Worm (Caenorhabditis elegans): Measurements from ENCODE around the gene M163.10.

M163.10 gene

ce11 chrX:14489945-14490344 lies 19.2 kb downstream of the M163.10 start, which contains the start of gene his-24 (continued):
- TF ChIP-seq gmeb-1 (tag; optimal IDR thresholded peaks at IDR 0.05), result peak; percentile 55
- no peak for TF ChIP-seq R02D3.7 (tag; optimal IDR thresholded peaks at IDR 0.05)
- peak; percentile 75 for TF ChIP-seq crh-2 (tag; optimal IDR thresholded peaks at IDR 0.05)

DNA sequence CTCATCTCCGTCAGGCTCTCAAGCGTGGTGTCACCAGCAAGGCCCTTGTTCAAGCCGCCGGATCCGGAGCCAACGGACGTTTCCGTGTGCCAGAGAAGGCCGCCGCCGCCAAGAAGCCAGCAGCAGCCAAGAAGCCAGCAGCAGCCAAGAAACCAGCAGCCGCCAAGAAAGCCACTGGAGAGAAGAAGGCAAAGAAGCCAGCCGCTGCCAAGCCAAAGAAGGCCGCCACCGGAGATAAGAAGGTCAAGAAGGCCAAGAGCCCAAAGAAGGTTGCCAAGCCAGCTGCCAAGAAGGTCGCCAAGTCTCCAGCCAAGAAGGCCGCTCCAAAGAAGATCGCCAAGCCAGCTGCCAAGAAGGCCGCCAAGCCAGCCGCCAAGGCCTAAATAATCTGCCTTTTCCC lies 19.7 kb downstream of the M163.10 start:
- TF ChIP-seq ceh-82 (tag; optimal IDR thresholded peaks at IDR 0.05), result no peak
- TF ChIP-seq nhr-11 (tag; optimal IDR thresholded peaks at IDR 0.05), result no peak
- TF ChIP-seq ztf-4 (tag; optimal IDR thresholded peaks at IDR 0.05), result no peak
- TF ChIP-seq blmp-1 (tag; optimal IDR thresholded peaks at IDR 0.05; ENCODE audit: insufficient read depth), result no peak
- TF ChIP-seq skn-1 (tag; optimal IDR thresholded peaks at IDR 0.05), result no peak
- TF ChIP-seq Y55F3AM.14 (GFP tag; optimal IDR thresholded peaks at IDR 0.05), result no peak
- no peak for TF ChIP-seq zag-1 (tag; optimal IDR thresholded peaks at IDR 0.05)
- TF ChIP-seq mab-5 (tag; optimal IDR thresholded peaks at IDR 0.05), result no peak
- TF ChIP-seq unc-62 (GFP tag; optimal IDR thresholded peaks at IDR 0.05), result no peak
- TF ChIP-seq egl-27 (tag; optimal IDR thresholded peaks at IDR 0.05), result no peak
- TF ChIP-seq C34F6.9 (tag; optimal IDR thresholded peaks at IDR 0.05), result no peak
- TF ChIP-seq F13H6.1 (tag; optimal IDR thresholded peaks at IDR 0.05), result no peak
- no peak for TF ChIP-seq lin-11 (tag; optimal IDR thresholded peaks at IDR 0.05)

ce11 chrX:14491103-14491502 lies 20.3 kb downstream of the M163.10 start:
- TF ChIP-seq elt-3 (tag; optimal IDR thresholded peaks at IDR 0.05), result no peak
- TF ChIP-seq nhr-11 (tag; optimal IDR thresholded peaks at IDR 0.05), result no peak
- TF ChIP-seq nhr-25 (tag; optimal IDR thresholded peaks at IDR 0.05), result peak; percentile 64
- no peak for TF ChIP-seq fos-1 (tag; optimal IDR thresholded peaks at IDR 0.05)
- no peak for TF ChIP-seq blmp-1 (tag; optimal IDR thresholded peaks at IDR 0.05; ENCODE audit: insufficient read depth)
- TF ChIP-seq nhr-12 (tag; optimal IDR thresholded peaks at IDR 0.05), result no peak
- peak; percentile 61 for TF ChIP-seq ceh-16 (tag; optimal IDR thresholded peaks at IDR 0.05)

- TF ChIP-seq dmd-4 (tag; optimal IDR thresholded peaks at IDR 0.05), result no peak
- no peak for TF ChIP-seq zag-1 (tag; optimal IDR thresholded peaks at IDR 0.05)
- no peak for TF ChIP-seq ztf-11 (tag; optimal IDR thresholded peaks at IDR 0.05)
- TF ChIP-seq fos-1 (tag; optimal IDR thresholded peaks at IDR 0.05), result no peak
- TF ChIP-seq Y55F3AM.14 (GFP tag; optimal IDR thresholded peaks at IDR 0.05), result no peak
- no peak for TF ChIP-seq elt-3 (tag; optimal IDR thresholded peaks at IDR 0.05)
- no peak for TF ChIP-seq nhr-10 (tag; optimal IDR thresholded peaks at IDR 0.05)
- no peak for TF ChIP-seq ztf-4 (tag; optimal IDR thresholded peaks at IDR 0.05)
- TF ChIP-seq unc-39 (tag; optimal IDR thresholded peaks at IDR 0.05), result no peak
- TF ChIP-seq aly-2 (tag; optimal IDR thresholded peaks at IDR 0.05), result no peak
- TF ChIP-seq sem-4 (tag; optimal IDR thresholded peaks at IDR 0.05), result no peak
- no peak for TF ChIP-seq ztf-1 (GFP tag; conservative IDR thresholded peaks at IDR 0.05)
- TF ChIP-seq C34F6.9 (tag; optimal IDR thresholded peaks at IDR 0.05), result no peak
- TF ChIP-seq skn-1 (tag; optimal IDR thresholded peaks at IDR 0.05), result no peak
Observed at ce11 chrX:14492441-14492840, 21.7 kb downstream of the M163.10 start.

DNA sequence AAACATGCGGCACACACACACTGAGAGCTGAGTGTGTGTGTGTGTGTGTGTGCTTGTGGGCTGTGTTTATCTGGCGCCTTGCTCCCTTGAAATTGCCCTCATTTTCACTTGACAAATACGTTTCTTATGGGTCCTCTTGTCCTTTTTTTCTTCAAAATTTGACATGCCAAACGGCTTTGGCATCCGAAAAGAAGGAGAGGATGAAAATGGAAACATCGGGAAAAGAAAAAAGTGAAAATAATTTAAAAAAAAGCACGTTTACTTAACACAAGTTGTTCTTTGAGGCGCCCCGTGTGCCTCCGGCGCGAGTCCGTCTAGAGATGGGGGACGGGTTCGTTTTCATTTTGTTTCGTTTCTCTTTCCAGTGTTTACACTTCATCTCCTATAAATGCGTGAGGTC lies 24.3 kb downstream of the M163.10 start:
- TF ChIP-seq C34F6.9 (tag; optimal IDR thresholded peaks at IDR 0.05) (peak; percentile 7), alr-1 (tag; optimal IDR thresholded peaks at IDR 0.05) (no peak), F13H6.1 (tag; optimal IDR thresholded peaks at IDR 0.05) (no peak), nhr-77 (tag; optimal IDR thresholded peaks at IDR 0.05) (no peak), nhr-129 (tag; optimal IDR thresholded peaks at IDR 0.05) (peak; percentile 15), dmd-4 (tag; optimal IDR thresholded peaks at IDR 0.05) (no peak)

- TF ChIP-seq unc-39 (tag; optimal IDR thresholded peaks at IDR 0.05) (no peak), crh-2 (tag; optimal IDR thresholded peaks at IDR 0.05) (no peak), ztf-1 (GFP tag; conservative IDR thresholded peaks at IDR 0.05) (no peak), elt-1 (tag; optimal IDR thresholded peaks at IDR 0.05) (no peak), ztf-11 (tag; optimal IDR thresholded peaks at IDR 0.05) (no peak), nhr-11 (tag; optimal IDR thresholded peaks at IDR 0.05) (no peak), ceh-82 (tag; optimal IDR thresholded peaks at IDR 0.05) (no peak), mdl-1 (tag; optimal IDR thresholded peaks at IDR 0.05) (no peak), ZK546.5 (tag; optimal IDR thresholded peaks at IDR 0.05) (no peak), dmd-4 (tag; optimal IDR thresholded peaks at IDR 0.05) (no peak), nhr-25 (tag; optimal IDR thresholded peaks at IDR 0.05) (no peak), ztf-4 (tag; optimal IDR thresholded peaks at IDR 0.05) (no peak), mbf-1 (tag; optimal IDR thresholded peaks at IDR 0.05) (no peak), mab-5 (tag; optimal IDR thresholded peaks at IDR 0.05) (no peak), aly-2 (tag; optimal IDR thresholded peaks at IDR 0.05) (no peak), R02D3.7 (tag; optimal IDR thresholded peaks at IDR 0.05) (no peak), C34F6.9 (tag; optimal IDR thresholded peaks at IDR 0.05) (no peak), ama-1 (optimal IDR thresholded peaks at IDR 0.05) (no peak), peb-1 (tag; optimal IDR thresholded peaks at IDR 0.05) (no peak), fos-1 (tag; optimal IDR thresholded peaks at IDR 0.05) (no peak)
Observed at ce11 chrX:14495785-14496184, 25.0 kb downstream of the M163.10 start, which contains the start of gene ztf-14. Gene ztf-14, plus strand, starts transcription at chrX:14496085.

Measured in whole organism, L2 larva.